Fruit fly (Drosophila melanogaster): ENCODE data around the gene CG6659.

- TF ChIP-seq CG8478 (optimal IDR thresholded peaks at IDR 0.05) (no peak), EcR (GFP tag; optimal IDR thresholded peaks at IDR 0.05) (no peak), usp (GFP tag; optimal IDR thresholded peaks at IDR 0.05) (no peak), psq (optimal IDR thresholded peaks at IDR 0.05) (no peak)
Measured at dm6 chrX:18675702-18676101, 18.6 kb upstream of the CG6659 start.
